Worm (Caenorhabditis elegans): ENCODE measurements around the gene etr-1.

etr-1 gene

DNA sequence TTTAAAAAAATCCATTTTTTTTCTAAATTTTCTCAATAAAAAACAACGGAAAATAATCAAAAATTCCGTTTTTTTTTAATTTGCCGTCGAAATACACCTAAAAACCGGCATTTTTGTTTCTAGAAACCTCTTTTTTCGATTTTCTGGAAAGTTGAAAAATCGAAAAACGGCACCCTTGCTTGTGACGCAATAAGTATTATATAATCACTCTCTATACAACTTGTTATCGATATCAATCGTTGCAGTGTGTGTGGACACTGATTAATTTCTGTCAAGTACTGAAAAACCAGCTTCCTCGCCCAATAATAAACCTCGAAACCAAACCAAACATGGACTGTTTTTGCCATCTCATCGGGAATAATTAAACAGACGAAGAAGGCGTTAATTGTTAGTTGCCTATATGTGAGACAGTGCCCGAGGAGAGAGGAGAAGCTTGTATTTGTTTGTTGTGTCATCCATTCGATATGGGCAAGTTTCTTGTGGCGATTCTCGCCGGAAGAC is 5.1 kb upstream of the etr-1 start:
- TF ChIP-seq him-1 (tag; optimal IDR thresholded peaks at IDR 0.05), result no peak
- TF ChIP-seq dao-5 (tag; optimal IDR thresholded peaks at IDR 0.05), result no peak
- TF ChIP-seq W03F9.2 (tag; optimal IDR thresholded peaks at IDR 0.05), result no peak

DNA sequence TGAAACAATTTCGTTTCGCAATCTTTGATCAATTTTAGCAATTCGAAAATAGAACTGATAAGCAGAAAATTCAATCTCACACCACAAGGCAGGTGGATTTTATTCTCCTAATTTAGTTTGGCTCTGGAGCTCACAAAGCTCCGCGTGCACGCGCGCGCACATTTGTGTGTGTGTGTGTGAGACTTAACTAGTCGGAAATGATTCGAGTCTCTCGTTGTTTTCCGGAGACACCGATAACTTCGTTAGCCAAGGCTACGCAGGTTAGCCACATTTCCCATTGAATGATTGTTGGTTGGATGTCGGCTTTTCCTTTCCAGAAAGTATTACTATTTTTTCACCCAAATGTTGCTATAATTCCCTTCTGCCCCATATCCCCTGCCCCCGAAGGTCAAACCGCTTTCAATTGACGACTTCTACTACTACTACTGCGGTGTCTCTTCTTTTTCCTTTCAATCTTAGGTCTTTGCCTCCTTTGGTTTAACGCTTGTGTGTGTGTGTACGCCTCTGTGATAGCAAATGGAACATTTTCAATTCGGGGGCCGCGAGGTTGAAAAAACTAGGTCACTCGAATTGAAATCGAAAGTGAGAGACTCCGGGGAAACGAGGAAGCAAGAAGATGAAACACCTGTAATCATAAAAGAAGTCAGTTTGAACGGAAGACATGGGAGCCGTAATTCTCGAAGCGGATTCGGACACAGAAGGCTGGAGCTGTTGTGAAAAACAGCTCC is 4.0 kb upstream of the etr-1 start:
- TF ChIP-seq him-1 (tag; optimal IDR thresholded peaks at IDR 0.05) (no peak), dao-5 (tag; optimal IDR thresholded peaks at IDR 0.05) (no peak), W03F9.2 (tag; optimal IDR thresholded peaks at IDR 0.05) (no peak)

DNA sequence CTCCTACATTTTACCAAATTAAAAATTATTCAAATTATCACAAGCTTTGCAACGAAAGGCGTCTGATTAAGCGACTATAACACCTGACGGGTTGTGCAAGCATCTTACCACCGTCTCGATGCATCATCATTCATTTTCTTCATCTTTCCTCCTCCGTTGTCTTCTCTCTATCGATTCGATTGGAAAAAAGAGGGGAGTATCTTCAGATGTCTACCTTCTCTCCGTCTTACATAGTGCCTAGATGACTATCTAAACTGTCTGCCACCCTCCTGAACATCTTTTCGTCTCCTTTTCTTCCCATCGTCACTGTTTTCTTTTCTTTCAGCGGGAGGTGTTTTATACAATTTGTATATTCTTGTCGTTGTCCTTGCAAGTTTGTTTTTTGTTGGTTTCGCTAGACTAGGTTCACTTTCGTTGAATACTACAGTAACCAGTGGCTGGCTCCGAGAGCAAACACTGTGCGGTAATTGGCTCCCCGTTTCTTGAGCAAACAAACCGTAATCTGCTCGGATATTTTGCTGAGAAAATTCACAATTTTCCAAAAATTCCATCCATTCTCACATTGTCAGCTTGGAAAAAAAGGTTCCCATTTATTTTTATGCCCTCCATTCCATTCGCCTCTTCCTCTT is 2.8 kb upstream of the etr-1 start:
- TF ChIP-seq him-1 (tag; optimal IDR thresholded peaks at IDR 0.05), result no peak
- peak; percentile 3 for TF ChIP-seq W03F9.2 (tag; optimal IDR thresholded peaks at IDR 0.05)
- TF ChIP-seq dao-5 (tag; optimal IDR thresholded peaks at IDR 0.05), result no peak

- no peak for TF ChIP-seq W03F9.2 (tag; optimal IDR thresholded peaks at IDR 0.05)
- no peak for TF ChIP-seq dao-5 (tag; optimal IDR thresholded peaks at IDR 0.05)
- TF ChIP-seq him-1 (tag; optimal IDR thresholded peaks at IDR 0.05), result no peak
Observed at ce11 chrII:160561-161123, 1.5 kb upstream of the etr-1 start.

- TF ChIP-seq dao-5 (tag; optimal IDR thresholded peaks at IDR 0.05), result no peak
- no peak for TF ChIP-seq W03F9.2 (tag; optimal IDR thresholded peaks at IDR 0.05)
- TF ChIP-seq him-1 (tag; optimal IDR thresholded peaks at IDR 0.05), result no peak
Observed at ce11 chrII:161275-161674, 899 bp upstream of the etr-1 start.

DNA sequence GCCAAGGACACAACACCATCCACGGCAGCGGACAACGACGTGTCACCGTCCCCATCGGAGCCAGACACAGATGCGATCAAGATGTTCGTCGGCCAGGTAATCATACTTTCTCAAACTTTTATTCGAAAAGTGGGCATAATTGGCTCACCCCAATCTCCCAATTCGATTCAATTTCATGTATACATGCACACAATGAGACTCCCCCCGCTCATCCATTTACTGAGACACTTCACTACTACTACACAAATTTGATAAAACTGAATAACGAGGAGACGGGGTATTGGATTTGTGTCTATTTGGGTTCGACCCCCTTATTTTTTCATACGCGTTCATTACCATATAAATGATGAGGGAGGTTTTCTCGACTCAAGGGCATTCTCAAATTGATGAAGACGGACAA is 1.1 kb downstream of the etr-1 start:
- TF ChIP-seq dao-5 (tag; optimal IDR thresholded peaks at IDR 0.05) (no peak), W03F9.2 (tag; optimal IDR thresholded peaks at IDR 0.05) (no peak), him-1 (tag; optimal IDR thresholded peaks at IDR 0.05) (no peak)

ce11 chrII:173679-174078 is 11.5 kb downstream of the etr-1 start, which contains the start of gene T01D1.7:
Gene T01D1.7 (minus strand): TSS chrII:173779.
- TF ChIP-seq W03F9.2 (tag; optimal IDR thresholded peaks at IDR 0.05), result no peak

DNA sequence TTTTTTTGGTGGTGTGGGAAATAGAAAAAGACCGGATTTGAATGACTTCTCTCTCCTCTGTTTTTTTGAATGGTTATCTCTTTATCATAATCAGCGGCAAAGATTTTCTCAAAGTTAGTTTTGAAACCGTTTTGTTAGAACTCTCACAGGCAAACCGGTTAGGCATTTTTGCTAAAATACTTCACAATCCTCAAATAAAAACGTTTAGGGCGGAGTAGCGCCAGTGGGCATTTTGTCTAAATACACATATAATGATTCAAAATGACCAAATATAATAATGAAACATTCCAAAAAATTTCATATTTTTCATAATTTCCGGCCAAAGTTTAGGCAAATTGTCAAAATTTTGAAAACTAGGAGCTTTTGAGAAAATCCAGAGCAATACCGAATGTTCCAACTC is 13.7 kb downstream of the etr-1 start, which contains the start of gene T01D1.3:
T01D1.3 (minus strand) TSS at position 101 of the 400 bp plus-strand sequence.
- TF ChIP-seq him-1 (tag; optimal IDR thresholded peaks at IDR 0.05) (no peak), W03F9.2 (tag; optimal IDR thresholded peaks at IDR 0.05) (no peak), dao-5 (tag; optimal IDR thresholded peaks at IDR 0.05) (no peak)

DNA sequence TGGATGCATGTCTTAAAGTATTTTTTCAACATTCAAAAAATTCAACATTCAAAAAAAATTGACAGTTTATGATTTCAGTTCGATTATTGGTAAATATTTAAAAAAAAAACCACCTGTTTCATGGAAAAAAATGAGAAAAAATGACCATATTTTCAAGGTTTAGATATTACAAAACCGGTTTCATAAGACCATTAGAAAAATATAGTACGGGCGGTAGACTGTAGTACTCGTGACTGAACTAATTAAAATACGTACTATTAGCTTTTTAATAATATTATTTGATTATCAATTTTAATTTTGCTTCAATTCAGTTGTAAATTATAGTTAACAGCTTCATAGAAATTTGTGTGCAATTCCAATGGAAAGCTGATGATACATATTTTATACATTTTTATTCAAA is 14.4 kb downstream of the etr-1 start:
- TF ChIP-seq him-1 (tag; optimal IDR thresholded peaks at IDR 0.05) (no peak), W03F9.2 (tag; optimal IDR thresholded peaks at IDR 0.05) (no peak), dao-5 (tag; optimal IDR thresholded peaks at IDR 0.05) (no peak)

DNA sequence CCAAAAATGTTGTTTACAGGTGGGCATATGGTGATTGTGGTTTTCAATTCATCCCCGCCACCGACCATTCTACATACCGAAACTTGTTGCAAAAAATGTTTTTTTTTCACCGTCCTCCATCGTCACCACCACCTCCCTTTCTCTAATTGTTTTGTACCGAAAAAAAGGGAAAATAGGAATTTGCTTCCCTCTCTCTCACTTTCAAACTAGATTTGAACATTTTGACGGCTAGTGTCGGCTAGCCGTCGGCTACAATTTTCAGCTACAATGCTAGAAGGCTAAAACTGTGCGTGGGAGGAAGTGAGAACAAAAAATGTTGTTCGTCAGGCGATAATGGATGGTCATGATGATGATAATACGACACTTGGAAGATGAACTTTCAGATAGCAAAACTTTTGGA is 16.0 kb downstream of the etr-1 start:
- TF ChIP-seq dao-5 (tag; optimal IDR thresholded peaks at IDR 0.05) (no peak), him-1 (tag; optimal IDR thresholded peaks at IDR 0.05) (no peak)

ce11 chrII:178993-179392 is 16.8 kb downstream of the etr-1 start, which contains the start of gene T01D1.4:
Gene T01D1.4 (minus strand): TSS chrII:179093.
- TF ChIP-seq W03F9.2 (tag; optimal IDR thresholded peaks at IDR 0.05) (no peak), dao-5 (tag; optimal IDR thresholded peaks at IDR 0.05) (no peak), him-1 (tag; optimal IDR thresholded peaks at IDR 0.05) (no peak)

DNA sequence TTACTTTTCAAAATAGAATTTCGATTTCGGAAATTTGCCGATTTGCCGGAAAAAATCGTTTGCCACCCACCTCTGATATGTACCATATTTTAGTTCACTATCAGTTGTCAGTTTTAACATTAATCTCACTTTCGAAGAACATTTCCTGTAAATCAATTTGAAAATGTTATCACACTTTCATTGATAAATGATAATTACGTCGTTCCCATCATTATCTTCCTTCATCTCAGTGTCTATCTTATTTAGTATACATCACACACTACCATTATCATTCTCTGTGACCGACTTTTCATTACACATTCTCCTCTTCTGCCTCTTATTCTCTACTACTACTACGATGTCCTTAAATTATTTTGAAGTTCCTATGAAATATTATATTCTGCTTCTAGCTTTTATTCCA is 24.3 kb downstream of the etr-1 start, which contains the start of gene T01D1.8:
T01D1.8 (plus strand) TSS at position 236 of the 400 bp plus-strand sequence.
- TF ChIP-seq W03F9.2 (tag; optimal IDR thresholded peaks at IDR 0.05) (no peak), dao-5 (tag; optimal IDR thresholded peaks at IDR 0.05) (no peak), him-1 (tag; optimal IDR thresholded peaks at IDR 0.05) (no peak)

DNA sequence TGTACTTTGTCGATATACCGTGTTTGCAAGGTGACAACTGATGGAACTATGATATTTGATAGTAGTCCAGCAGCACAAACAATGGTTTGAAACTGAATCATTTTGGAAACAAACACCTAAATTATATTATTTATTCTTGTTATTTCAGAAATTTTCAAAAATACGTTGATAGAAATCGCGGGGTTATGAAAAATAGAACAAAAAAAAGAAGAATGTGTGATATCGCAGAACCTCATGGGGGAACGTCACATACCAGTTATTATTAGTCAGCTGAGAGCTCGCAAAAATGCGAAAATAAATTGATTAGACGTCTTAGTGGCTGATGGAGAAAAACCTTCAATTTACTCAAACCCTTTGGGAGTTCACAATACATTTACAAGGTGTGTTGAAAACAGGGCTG is 26.8 kb downstream of the etr-1 start, which contains the start of gene T01D1.5:
T01D1.5 (minus strand) TSS at position 101 of the 400 bp plus-strand sequence.
- TF ChIP-seq dao-5 (tag; optimal IDR thresholded peaks at IDR 0.05), result no peak
- no peak for TF ChIP-seq him-1 (tag; optimal IDR thresholded peaks at IDR 0.05)
- TF ChIP-seq W03F9.2 (tag; optimal IDR thresholded peaks at IDR 0.05), result no peak

DNA sequence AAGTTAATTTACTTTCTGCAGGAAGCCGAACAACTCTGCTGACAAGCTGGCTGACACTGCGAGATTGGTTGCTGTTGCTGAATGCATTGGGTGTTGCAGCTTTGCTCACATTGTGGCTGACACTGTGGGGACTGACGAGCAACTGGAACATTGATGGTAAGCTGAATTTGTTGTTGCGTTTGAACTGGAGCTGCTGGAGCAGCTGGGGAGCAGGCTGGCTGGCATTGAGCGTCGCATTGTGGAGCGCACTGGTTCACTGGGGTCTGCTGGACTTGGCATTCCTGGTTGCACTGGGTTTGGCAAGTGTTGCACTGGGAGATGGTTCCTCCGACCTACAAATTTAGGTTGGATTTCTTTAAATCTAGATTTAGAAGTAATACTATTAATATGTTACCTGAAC is 30.4 kb downstream of the etr-1 start:
- TF ChIP-seq him-1 (tag; optimal IDR thresholded peaks at IDR 0.05) (no peak), dao-5 (tag; optimal IDR thresholded peaks at IDR 0.05) (no peak), W03F9.2 (tag; optimal IDR thresholded peaks at IDR 0.05) (no peak)
